Fruit fly (Drosophila melanogaster) whole organism, wandering third instar larva: ENCODE results near the gene Dyro.

Experiments
- Abd-B ChIP-seq: fragments of >200 bp; optimal IDR thresholded peaks from 2 replicates; lab custom pipeline; 2017; ENCODE audit warnings: missing biosample characterization, missing genetic modification characterization
- Hnf4 ChIP-seq: fragments of 200-800 bp; sonication (Bioruptor generic); optimal IDR thresholded peaks from 2 replicates; lab custom pipeline; 2016; ENCODE audit warnings: missing biosample characterization, mild to moderate bottlenecking, missing genetic modification characterization
- Hr83 ChIP-seq: fragments of 200-300 bp; sonication (Bioruptor generic); optimal IDR thresholded peaks from 2 replicates; lab custom pipeline; 2016; ENCODE audit warnings: missing biosample characterization, mild to moderate bottlenecking, missing genetic modification characterization, moderate library complexity; ENCODE audit not compliant: poor library complexity, severe bottlenecking
- Myc ChIP-seq: fragments of >200 bp; optimal IDR thresholded peaks from 2 replicates; lab custom pipeline; 2017
- N ChIP-seq: fragments of >200 bp; optimal IDR thresholded peaks from 2 replicates; lab custom pipeline; 2018; ENCODE audit warnings: missing biosample characterization, missing external identifiers, missing genetic modification characterization
- OdsH ChIP-seq: fragments of 200-800 bp; sonication (Bioruptor generic); optimal IDR thresholded peaks from 2 replicates; lab custom pipeline; 2016; ENCODE audit warnings: missing biosample characterization, mild to moderate bottlenecking, missing genetic modification characterization
- dmrt93B ChIP-seq: fragments of 200-800 bp; sonication (Bioruptor generic); optimal IDR thresholded peaks from 2 replicates; lab custom pipeline; 2018; ENCODE audit warnings: missing biosample characterization, mild to moderate bottlenecking, missing genetic modification characterization
- ey ChIP-seq: fragments of 200-800 bp; sonication (Bioruptor generic); optimal IDR thresholded peaks from 2 replicates; lab custom pipeline; 2016; ENCODE audit warnings: missing biosample characterization, missing genetic modification characterization
- fru ChIP-seq: fragments of 200-800 bp; sonication (Bioruptor generic); optimal IDR thresholded peaks from 3 replicates; lab custom pipeline; 2016; ENCODE audit warnings: missing biosample characterization, mild to moderate bottlenecking, missing genetic modification characterization
- h ChIP-seq: fragments of 200-800 bp; sonication (Bioruptor generic); optimal IDR thresholded peaks from 3 replicates; lab custom pipeline; 2016; ENCODE audit warnings: missing biosample characterization, mild to moderate bottlenecking, missing genetic modification characterization
- psq ChIP-seq: fragments of 200-800 bp; sonication (Bioruptor generic); optimal IDR thresholded peaks from 3 replicates; lab custom pipeline; 2017; ENCODE audit warnings: missing biosample characterization, mild to moderate bottlenecking, missing genetic modification characterization, moderate library complexity
- sv ChIP-seq: fragments of 200-800 bp; sonication (Bioruptor generic); optimal IDR thresholded peaks from 3 replicates; lab custom pipeline; 2016; ENCODE audit warnings: missing biosample characterization, missing genetic modification characterization
- tai ChIP-seq: sonication (Bioruptor generic); optimal IDR thresholded peaks from 2 replicates; lab custom pipeline; 2016; ENCODE audit warnings: missing biosample characterization, missing genetic modification characterization
- usp ChIP-seq: fragments of >200 bp; optimal IDR thresholded peaks from 2 replicates; lab custom pipeline; 2017; ENCODE audit warnings: missing biosample characterization, missing genetic modification characterization

DNA sequence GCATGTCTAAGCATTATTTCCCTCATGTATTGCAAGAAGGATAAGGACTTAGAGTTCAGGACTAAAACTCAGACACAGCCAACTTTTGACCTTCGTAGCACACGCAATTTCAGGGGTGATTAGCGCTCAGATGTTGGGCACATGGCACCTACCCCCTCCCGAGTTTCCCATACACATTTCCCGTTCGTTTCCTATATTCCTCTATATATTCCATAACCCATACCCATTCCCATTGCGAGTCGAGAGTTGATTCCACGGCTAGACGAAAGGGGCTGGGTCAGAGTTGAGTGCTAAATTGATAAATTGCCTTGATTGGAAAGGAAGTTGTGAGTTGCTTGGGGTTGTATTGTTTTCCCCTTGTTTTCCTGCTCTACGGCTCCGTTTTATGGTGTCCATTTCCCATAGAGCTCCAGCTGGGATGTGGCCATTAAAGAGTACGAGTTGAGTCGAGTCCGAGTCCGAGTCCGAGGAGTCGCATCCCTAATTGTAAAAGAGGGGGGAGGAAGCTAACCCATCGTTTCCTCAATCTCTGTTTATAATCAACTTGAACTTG, 51.6 kb downstream of the Dyro start:
- TF ChIP-seq Abd-B (GFP tag; lab: Kevin White, UChicago), result no peak
- no peak for TF ChIP-seq OdsH (GFP tag; lab: Kevin White, UChicago)
- TF ChIP-seq ey (GFP tag; lab: Kevin White, UChicago), result no peak
- TF ChIP-seq dmrt93B (GFP tag; lab: Kevin White, UChicago), result no peak
- TF ChIP-seq Hnf4, result no peak
- TF ChIP-seq usp, result no peak
- TF ChIP-seq N, result no peak
- no peak for TF ChIP-seq Hr83 (GFP tag; lab: Kevin White, UChicago)
- TF ChIP-seq fru, result no peak
- no peak for TF ChIP-seq psq
- no peak for TF ChIP-seq tai
- no peak for TF ChIP-seq Myc (lab: Kevin White, UChicago)
- TF ChIP-seq sv, result no peak
- TF ChIP-seq h (GFP tag; lab: Kevin White, UChicago), result no peak
